Fruit fly (Drosophila melanogaster): ENCODE measurements around the gene CG9837.

DNA sequence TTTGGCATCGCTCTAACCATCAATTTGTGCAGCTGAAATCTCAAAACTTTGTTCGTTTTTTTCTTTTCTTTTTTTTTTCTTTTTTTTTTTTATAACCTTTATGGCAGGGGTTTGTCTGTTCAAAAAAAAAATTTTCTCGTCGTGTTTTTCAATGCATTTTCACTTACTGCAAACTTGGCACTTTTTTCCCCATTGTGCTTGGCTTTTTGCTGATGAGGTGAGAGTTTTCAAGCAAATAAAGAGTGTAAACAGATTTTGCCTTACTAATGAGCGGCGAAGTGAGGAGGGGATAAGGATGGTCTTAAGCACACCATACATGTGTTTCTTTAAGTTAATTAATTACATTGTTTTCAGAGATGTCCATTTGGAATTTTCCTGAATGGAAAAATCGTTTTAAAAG lies 42.9 kb upstream of the CG9837 start:
- TF ChIP-seq ovo (GFP tag; optimal IDR thresholded peaks at IDR 0.05), result no peak
- no peak for TF ChIP-seq CG5204 (GFP tag; optimal IDR thresholded peaks at IDR 0.05)
- no peak for TF ChIP-seq Crg-1 (GFP tag; optimal IDR thresholded peaks at IDR 0.05)
- TF ChIP-seq CG1620 (GFP tag; optimal IDR thresholded peaks at IDR 0.05), result no peak
- TF ChIP-seq Hr96 (GFP tag; optimal IDR thresholded peaks at IDR 0.05), result no peak
- TF ChIP-seq Mnt (GFP tag; optimal IDR thresholded peaks at IDR 0.05), result no peak
- TF ChIP-seq cic (GFP tag; optimal IDR thresholded peaks at IDR 0.05), result no peak
- TF ChIP-seq kay (GFP tag; ENCODE audit: borderline replicate concordance), result peak; percentile 28
